Worm (Caenorhabditis elegans): ENCODE results near the gene bigr-1.

Gene bigr-1

DNA sequence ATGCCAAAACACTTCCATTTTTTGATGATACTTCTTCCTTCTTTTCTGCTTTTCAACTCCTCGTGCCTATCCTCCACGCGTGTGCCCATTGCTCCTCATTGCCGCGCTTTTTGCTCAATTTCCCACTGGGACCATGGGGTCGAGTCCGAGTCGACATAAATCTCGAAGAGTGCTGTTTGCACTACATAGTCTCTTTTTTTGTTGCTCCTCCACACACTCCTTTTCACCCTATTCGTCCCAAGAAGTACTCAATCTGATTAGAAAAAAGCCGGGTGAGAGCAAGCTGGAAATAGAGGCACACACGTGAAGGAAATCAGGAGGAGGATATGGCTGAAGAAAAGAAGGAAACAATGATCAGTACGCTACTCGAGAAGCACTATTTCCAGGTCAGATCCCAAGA lies 38.9 kb upstream of the bigr-1 start, which contains the start of gene arrd-6:
TSS of gene arrd-6 (plus strand) at position 169 of the 400 bp plus-strand sequence.
- TF ChIP-seq unc-120 (tag; optimal IDR thresholded peaks at IDR 0.05; ENCODE audit: poor library complexity, severe bottlenecking) (no peak), lsy-2 (tag; optimal IDR thresholded peaks at IDR 0.05) (no peak), cnd-1 (tag; optimal IDR thresholded peaks at IDR 0.05) (no peak), mep-1 (tag; optimal IDR thresholded peaks at IDR 0.05) (no peak), bed-3 (GFP tag; optimal IDR thresholded peaks at IDR 0.05) (no peak), sptf-1 (tag; optimal IDR thresholded peaks at IDR 0.05) (no peak), nhr-28 (tag; optimal IDR thresholded peaks at IDR 0.05) (no peak), ceh-39 (tag; optimal IDR thresholded peaks at IDR 0.05) (no peak), lin-32 (GFP tag; optimal IDR thresholded peaks at IDR 0.05) (no peak), lin-13 (tag; optimal IDR thresholded peaks at IDR 0.05) (no peak), elt-3 (tag; optimal IDR thresholded peaks at IDR 0.05) (no peak), mab-5 (tag; optimal IDR thresholded peaks at IDR 0.05) (no peak), unc-62 (GFP tag; optimal IDR thresholded peaks at IDR 0.05) (no peak), blmp-1 (tag; optimal IDR thresholded peaks at IDR 0.05) (no peak), zip-8 (tag; optimal IDR thresholded peaks at IDR 0.05) (no peak), pha-4 (tag; optimal IDR thresholded peaks at IDR 0.05) (no peak), nhr-12 (tag; optimal IDR thresholded peaks at IDR 0.05) (no peak), tbx-8 (GFP tag; optimal IDR thresholded peaks at IDR 0.05) (no peak), unc-39 (tag; optimal IDR thresholded peaks at IDR 0.05) (no peak), sem-2 (GFP tag; optimal IDR thresholded peaks at IDR 0.05) (no peak)

DNA sequence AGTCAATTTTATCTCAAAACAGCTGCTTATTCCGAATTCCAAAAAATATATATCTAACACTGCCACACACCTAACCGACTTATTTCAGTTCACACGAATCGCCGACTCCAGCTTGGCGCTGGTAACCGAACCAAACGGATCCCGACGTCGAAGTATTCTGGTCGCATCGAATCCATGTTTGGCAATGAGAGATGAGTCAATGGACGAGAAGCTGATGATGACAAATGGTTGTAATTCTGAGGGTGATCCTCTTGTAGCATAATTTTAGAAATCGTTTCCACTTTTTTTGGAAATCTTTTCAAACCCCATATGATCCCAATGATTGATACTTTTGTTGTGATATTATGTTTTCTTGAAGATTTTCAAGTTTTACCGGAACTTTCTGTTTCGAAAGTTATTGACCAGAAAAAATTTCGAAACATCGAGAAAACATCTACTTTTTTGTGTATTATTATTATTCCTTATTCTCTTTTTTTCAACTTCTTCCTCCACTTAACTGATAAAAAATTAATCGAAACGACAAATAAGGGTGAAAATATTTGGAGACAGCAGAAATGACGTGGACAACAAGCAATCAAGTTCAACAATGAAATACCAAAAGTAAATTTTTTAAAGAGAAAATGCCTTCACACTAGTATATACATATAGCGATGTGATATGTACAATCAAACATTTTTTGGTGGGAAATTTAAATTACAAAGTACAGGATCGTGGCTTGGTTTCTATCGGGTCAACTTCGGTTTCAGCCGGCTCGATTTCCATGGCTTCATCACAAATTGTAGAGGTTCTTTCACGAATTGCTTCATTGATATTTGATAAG lies 31.4 kb upstream of the bigr-1 start:
- TF ChIP-seq M03D4.4 (tag; optimal IDR thresholded peaks at IDR 0.05) (no peak), mep-1 (tag; optimal IDR thresholded peaks at IDR 0.05) (no peak), tbx-8 (GFP tag; optimal IDR thresholded peaks at IDR 0.05) (no peak), blmp-1 (tag; optimal IDR thresholded peaks at IDR 0.05) (no peak), nhr-12 (tag; optimal IDR thresholded peaks at IDR 0.05) (no peak), zip-8 (tag; optimal IDR thresholded peaks at IDR 0.05) (no peak), unc-39 (tag; optimal IDR thresholded peaks at IDR 0.05) (no peak), snpc-4 (tag; optimal IDR thresholded peaks at IDR 0.05) (no peak), pha-4 (tag; optimal IDR thresholded peaks at IDR 0.05) (no peak), hlh-1 (tag; optimal IDR thresholded peaks at IDR 0.05) (no peak), elt-1 (tag; optimal IDR thresholded peaks at IDR 0.05; ENCODE audit: borderline replicate concordance, insufficient read depth) (no peak), bed-3 (GFP tag; optimal IDR thresholded peaks at IDR 0.05) (no peak), ceh-83 (GFP tag; optimal IDR thresholded peaks at IDR 0.05) (no peak)

DNA sequence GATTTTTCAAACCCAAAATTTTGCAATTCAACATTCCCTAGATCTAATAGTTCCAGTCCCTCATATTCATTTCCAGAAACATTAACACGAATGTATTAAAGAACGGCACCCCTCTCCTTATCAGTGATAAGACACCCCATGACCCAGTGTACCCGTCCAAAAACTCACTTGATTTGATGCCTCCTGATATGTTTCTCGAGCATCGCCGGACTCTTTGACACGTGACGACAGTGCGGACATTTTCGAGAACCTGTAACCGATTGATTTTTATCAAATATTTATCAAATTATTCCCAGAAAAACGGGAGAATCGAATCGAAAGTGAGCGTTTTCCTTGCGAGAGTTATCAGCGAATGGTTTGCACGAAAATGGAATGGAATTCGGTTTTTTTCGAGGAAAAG lies 30.5 kb upstream of the bigr-1 start:
- TF ChIP-seq pha-4 (tag; optimal IDR thresholded peaks at IDR 0.05) (no peak), bed-3 (GFP tag; optimal IDR thresholded peaks at IDR 0.05) (no peak), ceh-39 (tag; optimal IDR thresholded peaks at IDR 0.05) (no peak), elt-1 (tag; optimal IDR thresholded peaks at IDR 0.05; ENCODE audit: borderline replicate concordance, insufficient read depth) (no peak), sem-2 (GFP tag; optimal IDR thresholded peaks at IDR 0.05) (no peak), nhr-28 (tag; optimal IDR thresholded peaks at IDR 0.05) (no peak), nhr-12 (tag; optimal IDR thresholded peaks at IDR 0.05) (no peak), drap-1 (GFP tag; optimal IDR thresholded peaks at IDR 0.05) (no peak), flh-1 (GFP tag; optimal IDR thresholded peaks at IDR 0.05) (no peak), blmp-1 (tag; optimal IDR thresholded peaks at IDR 0.05) (no peak), cnd-1 (tag; optimal IDR thresholded peaks at IDR 0.05) (no peak), ztf-11 (tag; optimal IDR thresholded peaks at IDR 0.05) (no peak), mls-2 (tag; optimal IDR thresholded peaks at IDR 0.05) (no peak), nhr-2 (tag; optimal IDR thresholded peaks at IDR 0.05) (no peak), hlh-1 (tag; optimal IDR thresholded peaks at IDR 0.05) (no peak), ham-2 (GFP tag; optimal IDR thresholded peaks at IDR 0.05) (no peak), elt-3 (tag; optimal IDR thresholded peaks at IDR 0.05) (no peak), lsy-2 (tag; optimal IDR thresholded peaks at IDR 0.05) (no peak), ces-1 (GFP tag; optimal IDR thresholded peaks at IDR 0.05) (no peak), tbx-8 (GFP tag; optimal IDR thresholded peaks at IDR 0.05) (no peak)

DNA sequence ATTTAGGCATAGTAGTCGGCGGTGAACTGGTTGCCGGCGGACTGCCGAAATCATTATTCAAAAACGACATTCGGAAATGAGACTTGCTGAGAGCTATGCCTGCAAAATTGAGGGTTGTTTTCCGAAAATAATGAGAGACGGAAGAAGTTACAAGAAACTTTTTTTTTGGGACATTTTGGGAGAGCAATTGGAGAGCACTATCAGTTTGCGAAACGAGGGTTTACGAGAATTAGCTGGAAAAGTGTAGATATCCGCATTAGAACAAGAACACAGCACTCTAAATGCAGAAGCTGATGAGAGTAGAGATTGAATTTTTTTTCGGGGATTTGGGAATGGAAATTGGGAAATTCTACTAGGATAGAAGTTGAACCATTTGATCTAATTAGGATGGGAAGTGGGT lies 29.0 kb upstream of the bigr-1 start, which contains the start of gene pqm-1:
TSS of gene pqm-1 (minus strand) at position 101 of the 400 bp plus-strand sequence.
- TF ChIP-seq lin-13 (tag; optimal IDR thresholded peaks at IDR 0.05) (no peak), mls-2 (tag; optimal IDR thresholded peaks at IDR 0.05) (no peak), nhr-76 (tag; optimal IDR thresholded peaks at IDR 0.05) (no peak), elt-3 (tag; optimal IDR thresholded peaks at IDR 0.05) (no peak), sem-2 (GFP tag; optimal IDR thresholded peaks at IDR 0.05) (no peak), nhr-12 (tag; optimal IDR thresholded peaks at IDR 0.05) (no peak), nhr-28 (tag; optimal IDR thresholded peaks at IDR 0.05) (no peak), unc-62 (GFP tag; optimal IDR thresholded peaks at IDR 0.05) (no peak), ham-2 (GFP tag; optimal IDR thresholded peaks at IDR 0.05) (no peak), ces-1 (GFP tag; optimal IDR thresholded peaks at IDR 0.05) (no peak), sptf-1 (tag; optimal IDR thresholded peaks at IDR 0.05) (no peak), ceh-43 (GFP tag; optimal IDR thresholded peaks at IDR 0.05) (no peak), M03D4.4 (tag; optimal IDR thresholded peaks at IDR 0.05) (no peak), blmp-1 (tag; optimal IDR thresholded peaks at IDR 0.05) (no peak), nhr-237 (tag; optimal IDR thresholded peaks at IDR 0.05) (no peak)
